2 fruit fly cellular contexts compared by ENCODE assay signal in genomic region chr3R:24259278-24260040, dm6.
TF ChIP-seq lines count a peak whose summit lies in the region.

No protein-coding gene starts in this region.

TF ChIP-seq in whole organism, embryonic, 481 proteins besides CTCF, POLR2A, EP300 and RAD21 (continued from another document and continues in another):
- peak; percentile 72 for TF ChIP-seq CG3838 (GFP tag; optimal IDR thresholded peaks at IDR 0.05; lab: Kevin White, UChicago)
- TF ChIP-seq D19B (GFP tag; optimal IDR thresholded peaks at IDR 0.05; lab: Kevin White, UChicago) = peak; percentile 76
- peak; percentile 90 to 93 for TF ChIP-seq Pdp1 (GFP tag; optimal IDR thresholded peaks at IDR 0.05; lab: Kevin White, UChicago)
- TF ChIP-seq CG18011 (GFP tag; optimal IDR thresholded peaks at IDR 0.05; lab: Kevin White, UChicago) = peak; percentile 66
- TF ChIP-seq CG7271 (tag; optimal IDR thresholded peaks at IDR 0.05; lab: Kevin White, UChicago) = peak; percentile 42
- peak; percentile 76 for TF ChIP-seq ash1 (GFP tag; optimal IDR thresholded peaks at IDR 0.05; lab: Kevin White, UChicago)
- TF ChIP-seq z (GFP tag; IDR thresholded peaks at IDR 0.05; lab: Robert Waterston, UW) = 0 out of 3 replicates have a peak, but pooled peaks have one; percentile 46
- TF ChIP-seq trem (tag; optimal IDR thresholded peaks at IDR 0.05; lab: Kevin White, UChicago) = peak; percentile 80
- TF ChIP-seq Xrp1 (GFP tag; IDR thresholded peaks at IDR 0.05; lab: Robert Waterston, UW) = peak; percentile 90
- peak; percentile 80 for TF ChIP-seq CG5953 (GFP tag; IDR thresholded peaks at IDR 0.05; lab: Robert Waterston, UW)
- peak; percentile 87 for TF ChIP-seq chn (GFP tag; optimal IDR thresholded peaks at IDR 0.05; lab: Kevin White, UChicago)
- TF ChIP-seq CG6854 (GFP tag; optimal IDR thresholded peaks at IDR 0.05; lab: Kevin White, UChicago) = peak; percentile 79
- TF ChIP-seq Oaz (GFP tag; IDR thresholded peaks at IDR 0.05; lab: Robert Waterston, UW) = peak; percentile 55
- TF ChIP-seq tna (GFP tag; IDR thresholded peaks at IDR 0.05; lab: Robert Waterston, UW; ENCODE audit: partially characterized antibody) = no peak
- TF ChIP-seq Lhr (GFP tag; optimal IDR thresholded peaks at IDR 0.05; lab: Kevin White, UChicago) = no peak
- TF ChIP-seq cato (GFP tag; optimal IDR thresholded peaks at IDR 0.05; lab: Kevin White, UChicago; ENCODE audit: borderline replicate concordance) = peak; percentile 68
- TF ChIP-seq emc (GFP tag; optimal IDR thresholded peaks at IDR 0.05; lab: Kevin White, UChicago) = peak; percentile 81
- TF ChIP-seq lilli (GFP tag; optimal IDR thresholded peaks at IDR 0.05; lab: Kevin White, UChicago) = peak; percentile 95
- TF ChIP-seq CG12155 (GFP tag; optimal IDR thresholded peaks at IDR 0.05; lab: Kevin White, UChicago) = peak; percentile 91
- TF ChIP-seq Ada2b (GFP tag; IDR thresholded peaks at IDR 0.05; lab: Robert Waterston, UW) = peak; percentile 86
- TF ChIP-seq gce (GFP tag; IDR thresholded peaks at IDR 0.05; lab: Robert Waterston, UW) = peak; percentile 85
- peak; percentile 73 for TF ChIP-seq Aef1 (GFP tag; IDR thresholded peaks at IDR 0.05; lab: Robert Waterston, UW)
- TF ChIP-seq CG12236 (GFP tag; optimal IDR thresholded peaks at IDR 0.05; lab: Kevin White, UChicago) = peak; percentile 75
- peak; percentile 91 for TF ChIP-seq CG11456 (GFP tag; IDR thresholded peaks at IDR 0.05; lab: Robert Waterston, UW)
- no peak for TF ChIP-seq CG14860 (GFP tag; IDR thresholded peaks at IDR 0.05; lab: Robert Waterston, UW; ENCODE audit: partially characterized antibody)
- TF ChIP-seq BtbVII (GFP tag; optimal IDR thresholded peaks at IDR 0.05; lab: Kevin White, UChicago) = peak; percentile 88
- peak; percentile 90 for TF ChIP-seq grn (GFP tag; optimal IDR thresholded peaks at IDR 0.05; lab: Kevin White, UChicago)
- TF ChIP-seq CG9609 (GFP tag; optimal IDR thresholded peaks at IDR 0.05; lab: Kevin White, UChicago) = no peak
- TF ChIP-seq HLH3B (GFP tag; IDR thresholded peaks at IDR 0.05; lab: Robert Waterston, UW) = peak; percentile 90
- TF ChIP-seq tup (GFP tag; optimal IDR thresholded peaks at IDR 0.05; lab: Kevin White, UChicago) = peak; percentile 86
- TF ChIP-seq Xbp1 (GFP tag; optimal IDR thresholded peaks at IDR 0.05; lab: Kevin White, UChicago) = peak; percentile 87
- TF ChIP-seq ab (GFP tag; optimal IDR thresholded peaks at IDR 0.05; lab: Kevin White, UChicago) = peak; percentile 82
- TF ChIP-seq pfk (GFP tag; optimal IDR thresholded peaks at IDR 0.05; lab: Kevin White, UChicago) = peak; percentile 37
- peak; percentile 75 for TF ChIP-seq Hand (GFP tag; optimal IDR thresholded peaks at IDR 0.05; lab: Kevin White, UChicago)
- peak; percentile 90; the same call in 2 of the 3 replicates for TF ChIP-seq CG17361 (GFP tag; IDR thresholded peaks at IDR 0.05; lab: Robert Waterston, UW)
- no peak for TF ChIP-seq CG1832 (GFP tag; optimal IDR thresholded peaks at IDR 0.05; lab: Kevin White, UChicago)
- peak; percentile 80 for TF ChIP-seq NFAT (GFP tag; IDR thresholded peaks at IDR 0.05; lab: Robert Waterston, UW)
- TF ChIP-seq Dip2 (GFP tag; IDR thresholded peaks at IDR 0.05; lab: Robert Waterston, UW) = no peak
- peak; percentile 89 for TF ChIP-seq CG10147 (GFP tag; optimal IDR thresholded peaks at IDR 0.05; lab: Kevin White, UChicago)
- TF ChIP-seq gfzf (GFP tag; optimal IDR thresholded peaks at IDR 0.05; lab: Kevin White, UChicago) = no peak
- peak; percentile 91 for TF ChIP-seq Chrac-16 (GFP tag; optimal IDR thresholded peaks at IDR 0.05; lab: Kevin White, UChicago)
- no peak for TF ChIP-seq CkIIα-i1 (GFP tag; IDR thresholded peaks at IDR 0.05; lab: Robert Waterston, UW)
- peak; percentile 85 for TF ChIP-seq Taf1 (GFP tag; IDR thresholded peaks at IDR 0.05; lab: Robert Waterston, UW)
- peak; percentile 84 for TF ChIP-seq kni (GFP tag; optimal IDR thresholded peaks at IDR 0.05; lab: Kevin White, UChicago)
- peak; percentile 74 for TF ChIP-seq ttk (GFP tag; IDR thresholded peaks at IDR 0.05; lab: Robert Waterston, UW)
- peak; percentile 82 for TF ChIP-seq CG16779 (GFP tag; IDR thresholded peaks at IDR 0.05; lab: Robert Waterston, UW)
- peak; percentile 45 for TF ChIP-seq Jarid2 (GFP tag; optimal IDR thresholded peaks at IDR 0.05; lab: Kevin White, UChicago)
- TF ChIP-seq CG17802 (tag; optimal IDR thresholded peaks at IDR 0.05; lab: Kevin White, UChicago) = peak; percentile 78
- peak; percentile 88 for TF ChIP-seq Six4 (GFP tag; optimal IDR thresholded peaks at IDR 0.05; lab: Kevin White, UChicago)
- TF ChIP-seq abd-A (tag; optimal IDR thresholded peaks at IDR 0.05; lab: Kevin White, UChicago) = no peak
- TF ChIP-seq CG15601 (tag; optimal IDR thresholded peaks at IDR 0.05; lab: Kevin White, UChicago) = peak; percentile 79
- TF ChIP-seq nau (GFP tag; optimal IDR thresholded peaks at IDR 0.05; lab: Kevin White, UChicago) = no peak
- peak; percentile 78 for TF ChIP-seq pb (GFP tag; optimal IDR thresholded peaks at IDR 0.05; lab: Kevin White, UChicago)
- TF ChIP-seq kah (GFP tag; optimal IDR thresholded peaks at IDR 0.05; lab: Kevin White, UChicago) = peak; percentile 50
- TF ChIP-seq E2f1 (GFP tag; IDR thresholded peaks at IDR 0.05; lab: Robert Waterston, UW) = peak; percentile 85
- no peak for TF ChIP-seq CG9797 (GFP tag; optimal IDR thresholded peaks at IDR 0.05; lab: Kevin White, UChicago)
- peak; percentile 21; the same call in 1 of the 2 replicates for TF ChIP-seq CG43689 (GFP tag; IDR thresholded peaks at IDR 0.05; lab: Robert Waterston, UW)
- TF ChIP-seq CG11398 (GFP tag; optimal IDR thresholded peaks at IDR 0.05; lab: Kevin White, UChicago) = peak; percentile 75
- peak; percentile 88 for TF ChIP-seq sob (GFP tag; IDR thresholded peaks at IDR 0.05; lab: Robert Waterston, UW)
- peak; percentile 64 for TF ChIP-seq Mad (GFP tag; optimal IDR thresholded peaks at IDR 0.05; lab: Kevin White, UChicago)
- TF ChIP-seq gro (GFP tag; optimal IDR thresholded peaks at IDR 0.05; lab: Kevin White, UChicago) = peak; percentile 85
- peak; percentile 76 for TF ChIP-seq sens-2 (GFP tag; IDR thresholded peaks at IDR 0.05; lab: Robert Waterston, UW)
- peak; percentile 93 for TF ChIP-seq CG9727 (GFP tag; optimal IDR thresholded peaks at IDR 0.05; lab: Kevin White, UChicago)
- peak; percentile 95 for TF ChIP-seq lab (GFP tag; optimal IDR thresholded peaks at IDR 0.05; lab: Kevin White, UChicago)
- TF ChIP-seq crc (GFP tag; optimal IDR thresholded peaks at IDR 0.05; lab: Kevin White, UChicago) = peak; percentile 85
- peak; percentile 86 for TF ChIP-seq Atf3 (GFP tag; optimal IDR thresholded peaks at IDR 0.05; lab: Kevin White, UChicago)

TF ChIP-seq in whole organism, prepupa, 60 proteins besides CTCF, POLR2A, EP300 and RAD21 (continued from another document):
- TF ChIP-seq CG6854 (GFP tag; optimal IDR thresholded peaks at IDR 0.05; lab: Kevin White, UChicago) (peak; percentile 78), CG6163 (GFP tag; IDR thresholded peaks at IDR 0.05; lab: Robert Waterston, UW) (peak; percentile 95), Sox102F (GFP tag; optimal IDR thresholded peaks at IDR 0.05; lab: Kevin White, UChicago) (peak; percentile 93), OdsH (GFP tag; optimal IDR thresholded peaks at IDR 0.05; lab: Kevin White, UChicago) (peak; percentile 94), CG6276 (GFP tag; optimal IDR thresholded peaks at IDR 0.05; lab: Kevin White, UChicago) (no peak), Eip93F (GFP tag; optimal IDR thresholded peaks at IDR 0.05; lab: Kevin White, UChicago) (peak; percentile 82), fkh (GFP tag; optimal IDR thresholded peaks at IDR 0.05; lab: Kevin White, UChicago) (peak; percentile 74), CG1621 (tag; optimal IDR thresholded peaks at IDR 0.05; lab: Kevin White, UChicago) (peak; percentile 97), CG31627 (GFP tag; optimal IDR thresholded peaks at IDR 0.05; lab: Kevin White, UChicago) (peak; percentile 93)
